Worm (Caenorhabditis elegans) whole organism, early embryonic: ENCODE measurements around the gene F44D12.19.

Source experiments
- B0310.2 ChIP-seq: sonication (generic microtip); optimal IDR thresholded peaks from 2 replicates; lab custom pipeline; 2016; ENCODE audit warnings: mild to moderate bottlenecking, missing genetic modification characterization, missing compliant biosample characterization
- F13C5.2 ChIP-seq: sonication (generic microtip); optimal IDR thresholded peaks from 2 replicates; lab custom pipeline; 2017; ENCODE audit warnings: mild to moderate bottlenecking, missing genetic modification characterization, inconsistent platforms, missing compliant biosample characterization
- aly-1 ChIP-seq: sonication (generic microtip); optimal IDR thresholded peaks from 2 replicates; lab custom pipeline; 2016; ENCODE audit warnings: missing genetic modification characterization, missing compliant biosample characterization
- ama-1 ChIP-seq: fragments of 150-350 bp; optimal IDR thresholded peaks from 2 replicates; lab custom pipeline; 2014
- ceh-13 ChIP-seq: fragments of 200-800 bp; sonication (Bioruptor generic); optimal IDR thresholded peaks from 2 replicates; lab custom pipeline; 2018; ENCODE audit warnings: mild to moderate bottlenecking, missing genetic modification characterization, missing compliant biosample characterization
- ceh-36 ChIP-seq: sonication (generic microtip); optimal IDR thresholded peaks from 2 replicates; lab custom pipeline; 2016; ENCODE audit warnings: missing genetic modification characterization, inconsistent platforms, missing compliant biosample characterization
- ets-7 ChIP-seq: sonication (generic microtip); optimal IDR thresholded peaks from 2 replicates; lab custom pipeline; 2016; ENCODE audit warnings: missing genotype, missing genetic modification characterization, missing compliant biosample characterization
- flt-1 ChIP-seq: fragments of 200-800 bp; sonication (Bioruptor generic); IDR thresholded peaks from 2 replicates; pipeline ENCODE4 v1.3.6; 2022; ENCODE audit warnings: missing genetic modification characterization, missing compliant biosample characterization
- hmbx-1 ChIP-seq: sonication (generic microtip); optimal IDR thresholded peaks from 2 replicates; lab custom pipeline; 2016; ENCODE audit warnings: mild to moderate bottlenecking, missing genetic modification characterization, missing compliant biosample characterization
- hmg-4 ChIP-seq: fragments of 200-800 bp; sonication (Bioruptor generic); optimal IDR thresholded peaks from 2 replicates; lab custom pipeline; 2018; ENCODE audit warnings: mild to moderate bottlenecking, missing genetic modification characterization, missing compliant biosample characterization
- hnd-1 ChIP-seq: sonication (generic microtip); optimal IDR thresholded peaks from 2 replicates; lab custom pipeline; 2016; ENCODE audit warnings: missing genetic modification characterization, missing compliant biosample characterization
- pes-1 ChIP-seq: fragments of 200-800 bp; sonication (Bioruptor generic); IDR thresholded peaks from 2 replicates; pipeline ENCODE4 v1.3.6; 2022; ENCODE audit warnings: missing genetic modification reagents, missing genetic modification characterization, missing compliant biosample characterization
- scrt-1 ChIP-seq: fragments of 200-800 bp; sonication (Bioruptor generic); IDR thresholded peaks from 2 replicates; pipeline ENCODE4 v1.3.6; 2022; ENCODE audit warnings: missing genetic modification characterization, missing compliant biosample characterization
- sea-1 ChIP-seq: fragments of 200-800 bp; sonication (Bioruptor generic); conservative IDR thresholded peaks from 2 replicates; pipeline ENCODE4 v1.3.6; 2022; ENCODE audit warnings: missing genetic modification characterization, missing compliant biosample characterization
- tbx-11 ChIP-seq: fragments of 200-800 bp; sonication (Bioruptor generic); IDR thresholded peaks from 2 replicates; pipeline ENCODE4 v1.3.6; 2022; ENCODE audit warnings: missing genetic modification characterization, missing compliant biosample characterization
- tbx-37 ChIP-seq: fragments of 200-800 bp; sonication (Bioruptor generic); conservative IDR thresholded peaks from 2 replicates; pipeline ENCODE4 v1.3.6; 2022; ENCODE audit warnings: missing genetic modification reagents, missing genetic modification characterization, missing compliant biosample characterization
- tra-4 ChIP-seq: sonication (generic microtip); optimal IDR thresholded peaks from 2 replicates; lab custom pipeline; 2017; ENCODE audit warnings: missing genetic modification characterization, missing compliant biosample characterization

F44D12.19 gene

ce11 chrIV:9989416-9989815 lies 32.0 kb upstream of the F44D12.19 start:
- TF ChIP-seq sea-1 (GFP tag; lab: Robert Waterston, UW), result no peak
- TF ChIP-seq ama-1 (lab: Kevin White, UChicago), result no peak
- no peak for TF ChIP-seq F13C5.2 (tag; lab: Kevin White, UChicago)
- TF ChIP-seq hmbx-1 (tag; lab: Kevin White, UChicago), result no peak
- no peak for TF ChIP-seq scrt-1 (GFP tag; lab: Robert Waterston, UW)
- TF ChIP-seq tbx-11, result no peak
- TF ChIP-seq aly-1 (tag; lab: Kevin White, UChicago), result no peak

ce11 chrIV:9993403-9994132 lies 27.8 kb upstream of the F44D12.19 start:
- TF ChIP-seq ceh-13 (GFP tag; lab: Kevin White, UChicago) (no peak), sea-1 (GFP tag; lab: Robert Waterston, UW) (no peak), ama-1 (lab: Kevin White, UChicago) (no peak), hmg-4 (GFP tag; lab: Kevin White, UChicago) (no peak), flt-1 (no peak)

ce11 chrIV:9994895-9995394 lies 26.4 kb upstream of the F44D12.19 start, which contains the start of gene uba-1:
uba-1 (minus strand) TSS chrIV:9994945.
- TF ChIP-seq ama-1 (lab: Kevin White, UChicago) (peak; percentile 61), ceh-36 (no peak), sea-1 (GFP tag; lab: Robert Waterston, UW) (no peak), ets-7 (no peak), B0310.2 (tag; lab: Kevin White, UChicago) (no peak), scrt-1 (GFP tag; lab: Robert Waterston, UW) (no peak), flt-1 (no peak)

- TF ChIP-seq scrt-1 (GFP tag; lab: Robert Waterston, UW) (no peak), flt-1 (no peak), tbx-37 (GFP tag; lab: Robert Waterston, UW) (no peak), tbx-11 (no peak), ceh-13 (GFP tag; lab: Kevin White, UChicago) (no peak), sea-1 (GFP tag; lab: Robert Waterston, UW) (no peak), ama-1 (lab: Kevin White, UChicago) (no peak), ets-7 (no peak), tra-4 (tag; lab: Kevin White, UChicago) (no peak), B0310.2 (tag; lab: Kevin White, UChicago) (no peak), hmbx-1 (tag; lab: Kevin White, UChicago) (no peak), hnd-1 (no peak), hmg-4 (GFP tag; lab: Kevin White, UChicago) (no peak)
Measured at ce11 chrIV:9998487-9999218, 22.7 kb upstream of the F44D12.19 start, which contains the start of gene pyp-1. pyp-1 (minus strand) TSS chrIV:9998925.

ce11 chrIV:10001748-10002147 lies 19.6 kb upstream of the F44D12.19 start, which contains the start of gene C47E12.3:
C47E12.3 (minus strand) TSS chrIV:10001848.
- TF ChIP-seq hmbx-1 (tag; lab: Kevin White, UChicago) (no peak), F13C5.2 (tag; lab: Kevin White, UChicago) (no peak), hnd-1 (no peak), tbx-11 (no peak), B0310.2 (tag; lab: Kevin White, UChicago) (no peak), flt-1 (no peak), pes-1 (no peak), ceh-13 (GFP tag; lab: Kevin White, UChicago) (no peak), ets-7 (no peak), aly-1 (tag; lab: Kevin White, UChicago) (no peak), sea-1 (GFP tag; lab: Robert Waterston, UW) (no peak), tbx-37 (GFP tag; lab: Robert Waterston, UW) (no peak), tra-4 (tag; lab: Kevin White, UChicago) (no peak), scrt-1 (GFP tag; lab: Robert Waterston, UW) (no peak), ceh-36 (no peak)

ce11 chrIV:10003372-10003771 lies 18.0 kb upstream of the F44D12.19 start, which contains the start of the genes C47E12.2 and sars-1:
C47E12.2 (minus strand) TSS chrIV:10003502.
sars-1 (plus strand) TSS chrIV:10003726.
- no peak for TF ChIP-seq tra-4 (tag; lab: Kevin White, UChicago)
- no peak for TF ChIP-seq F13C5.2 (tag; lab: Kevin White, UChicago)
- no peak for TF ChIP-seq hnd-1
- TF ChIP-seq tbx-11, result no peak
- TF ChIP-seq sea-1 (GFP tag; lab: Robert Waterston, UW), result no peak
- no peak for TF ChIP-seq B0310.2 (tag; lab: Kevin White, UChicago)
- no peak for TF ChIP-seq hmg-4 (GFP tag; lab: Kevin White, UChicago)
- no peak for TF ChIP-seq scrt-1 (GFP tag; lab: Robert Waterston, UW)
- no peak for TF ChIP-seq ceh-36
- TF ChIP-seq aly-1 (tag; lab: Kevin White, UChicago), result no peak
- no peak for TF ChIP-seq pes-1
- TF ChIP-seq hmbx-1 (tag; lab: Kevin White, UChicago), result no peak
- TF ChIP-seq flt-1, result no peak

ce11 chrIV:10006792-10007191 lies 14.6 kb upstream of the F44D12.19 start, which contains the start of gene C47E12.13:
C47E12.13 (minus strand) TSS chrIV:10006892.
- no peak for TF ChIP-seq tra-4 (tag; lab: Kevin White, UChicago)
- TF ChIP-seq tbx-37 (GFP tag; lab: Robert Waterston, UW), result no peak
- no peak for TF ChIP-seq B0310.2 (tag; lab: Kevin White, UChicago)
- no peak for TF ChIP-seq flt-1
